Worm (Caenorhabditis elegans) whole organism, L2 larva: Measurements from ENCODE around the gene EGAP1.5.

Source experiments
- C34F6.9 ChIP-seq: fragments of 150-350 bp; optimal IDR thresholded peaks from 2 replicates; lab custom pipeline; 2014; ENCODE audit warnings: missing biosample characterization, missing genetic modification characterization
- F13H6.1 ChIP-seq: sonication (generic microtip); optimal IDR thresholded peaks from 2 replicates; lab custom pipeline; 2016; ENCODE audit warnings: missing genetic modification characterization, missing compliant biosample characterization
- R02D3.7 ChIP-seq: fragments of 150-350 bp; optimal IDR thresholded peaks from 2 replicates; lab custom pipeline; 2014; ENCODE audit warnings: missing biosample characterization, missing genetic modification characterization
- Y55F3AM.14 ChIP-seq: fragments of 200-800 bp; sonication (Bioruptor generic); optimal IDR thresholded peaks from 2 replicates; lab custom pipeline; 2018; ENCODE audit warnings: mild to moderate bottlenecking, missing genetic modification characterization, missing compliant biosample characterization
- ZK546.5 ChIP-seq: sonication (generic microtip); optimal IDR thresholded peaks from 2 replicates; lab custom pipeline; 2017; ENCODE audit warnings: missing biosample characterization, missing genetic modification characterization
- alr-1 ChIP-seq: fragments of 150-350 bp; optimal IDR thresholded peaks from 2 replicates; lab custom pipeline; 2014; ENCODE audit warnings: missing biosample characterization, missing genetic modification characterization
- ama-1 ChIP-seq: fragments of 150-350 bp; optimal IDR thresholded peaks from 2 replicates; lab custom pipeline; 2018; ENCODE audit warnings: inconsistent platforms
- blmp-1 ChIP-seq: sonication (generic microtip); optimal IDR thresholded peaks from 2 replicates; lab custom pipeline; 2017; ENCODE audit warnings: missing genetic modification characterization, mild to moderate bottlenecking, missing compliant biosample characterization, antibody characterized with exemption, moderate library complexity; ENCODE audit not compliant: insufficient read depth
- ceh-16 ChIP-seq: fragments of 150-350 bp; optimal IDR thresholded peaks from 2 replicates; lab custom pipeline; 2014; ENCODE audit warnings: missing biosample characterization, missing genetic modification characterization
- ceh-82 ChIP-seq: fragments of 150-350 bp; optimal IDR thresholded peaks from 2 replicates; lab custom pipeline; 2014; ENCODE audit warnings: missing biosample characterization, missing genetic modification characterization
- crh-2 ChIP-seq: sonication (generic microtip); optimal IDR thresholded peaks from 2 replicates; lab custom pipeline; 2017; ENCODE audit warnings: missing biosample characterization, missing genetic modification characterization
- dmd-4 ChIP-seq: sonication (generic microtip); optimal IDR thresholded peaks from 2 replicates; lab custom pipeline; 2017; ENCODE audit warnings: missing biosample characterization, missing genetic modification characterization
- egl-27 ChIP-seq: sonication (generic microtip); optimal IDR thresholded peaks from 3 replicates; lab custom pipeline; 2017; ENCODE audit warnings: missing biosample characterization, missing genetic modification reagents, missing genetic modification characterization
- elt-1 ChIP-seq: fragments of 150-350 bp; optimal IDR thresholded peaks from 2 replicates; lab custom pipeline; 2014; ENCODE audit warnings: missing biosample characterization, missing genetic modification characterization
- elt-3 ChIP-seq: sonication (generic microtip); optimal IDR thresholded peaks from 2 replicates; lab custom pipeline; 2017; ENCODE audit warnings: missing biosample characterization, missing genetic modification characterization
- fos-1 ChIP-seq: fragments of 150-350 bp; optimal IDR thresholded peaks from 2 replicates; lab custom pipeline; 2014; ENCODE audit warnings: missing biosample characterization, missing genetic modification characterization
- gmeb-1 ChIP-seq: fragments of 150-350 bp; optimal IDR thresholded peaks from 2 replicates; lab custom pipeline; 2014; ENCODE audit warnings: missing biosample characterization, missing genetic modification characterization
- lin-11 ChIP-seq: fragments of 150-350 bp; sonication (generic microtip); optimal IDR thresholded peaks from 2 replicates; lab custom pipeline; 2014; ENCODE audit warnings: missing biosample characterization, missing genetic modification characterization, inconsistent platforms, mixed read lengths
- lin-13 ChIP-seq: fragments of 150-350 bp; optimal IDR thresholded peaks from 2 replicates; lab custom pipeline; 2014; ENCODE audit warnings: missing biosample characterization, missing genetic modification reagents, missing genetic modification characterization
- lin-39 ChIP-seq: fragments of 150-350 bp; optimal IDR thresholded peaks from 2 replicates; lab custom pipeline; 2014; ENCODE audit warnings: missing biosample characterization, missing genetic modification reagents, missing genetic modification characterization
- lsy-2 ChIP-seq, 2 experiments: fragments of 150-350 bp in 1 of 2; sonication (generic microtip) in 1 of 2; optimal IDR thresholded peaks; 2 replicates each; lab custom pipeline; 2014 to 2017; ENCODE audit warnings: missing biosample characterization in 2 of 2, missing genetic modification characterization in 2 of 2
- mab-5 ChIP-seq: fragments of 150-350 bp; optimal IDR thresholded peaks from 2 replicates; lab custom pipeline; 2014; ENCODE audit warnings: missing biosample characterization, missing genetic modification characterization
- mbf-1 ChIP-seq: sonication (generic microtip); optimal IDR thresholded peaks from 2 replicates; lab custom pipeline; 2017; ENCODE audit warnings: missing biosample characterization, missing genetic modification characterization
- mdl-1 ChIP-seq, 2 experiments: fragments of 150-350 bp in 1 of 2; sonication (generic microtip) in 1 of 2; optimal IDR thresholded peaks; 2 replicates each; lab custom pipeline; 2017; ENCODE audit warnings: missing biosample characterization in 2 of 2, missing genetic modification characterization in 2 of 2
- nhr-10 ChIP-seq: sonication (generic microtip); optimal IDR thresholded peaks from 2 replicates; lab custom pipeline; 2017; ENCODE audit warnings: missing biosample characterization, missing genetic modification characterization
- nhr-11 ChIP-seq: fragments of 150-350 bp; optimal IDR thresholded peaks from 2 replicates; lab custom pipeline; 2014; ENCODE audit warnings: missing biosample characterization, missing genetic modification characterization
- nhr-12 ChIP-seq: fragments of 150-350 bp; optimal IDR thresholded peaks from 2 replicates; lab custom pipeline; 2014; ENCODE audit warnings: missing biosample characterization, missing genetic modification characterization
- nhr-129 ChIP-seq: fragments of 150-350 bp; optimal IDR thresholded peaks from 2 replicates; lab custom pipeline; 2014; ENCODE audit warnings: missing biosample characterization, missing genetic modification characterization
- nhr-21 ChIP-seq: fragments of 150-350 bp; optimal IDR thresholded peaks from 2 replicates; lab custom pipeline; 2014; ENCODE audit warnings: missing biosample characterization, missing genetic modification characterization
- nhr-23 ChIP-seq: fragments of 150-350 bp; optimal IDR thresholded peaks from 2 replicates; lab custom pipeline; 2014; ENCODE audit warnings: missing biosample characterization, missing genetic modification reagents, missing genetic modification characterization
- nhr-237 ChIP-seq: fragments of 150-350 bp; optimal IDR thresholded peaks from 2 replicates; lab custom pipeline; 2014; ENCODE audit warnings: missing biosample characterization, missing genetic modification characterization
- nhr-25 ChIP-seq: fragments of 150-350 bp; sonication (generic microtip); optimal IDR thresholded peaks from 3 replicates; lab custom pipeline; 2014; ENCODE audit warnings: missing biosample characterization, missing genetic modification characterization
- nhr-77 ChIP-seq: fragments of 150-350 bp; optimal IDR thresholded peaks from 2 replicates; lab custom pipeline; 2014; ENCODE audit warnings: missing biosample characterization, missing genetic modification characterization
- peb-1 ChIP-seq: fragments of 150-350 bp; optimal IDR thresholded peaks from 2 replicates; lab custom pipeline; 2014; ENCODE audit warnings: missing biosample characterization, missing genetic modification characterization
- sem-4 ChIP-seq: fragments of 150-350 bp; optimal IDR thresholded peaks from 2 replicates; lab custom pipeline; 2014; ENCODE audit warnings: missing biosample characterization, missing genetic modification reagents, missing genetic modification characterization
- skn-1 ChIP-seq: sonication (generic microtip); optimal IDR thresholded peaks from 2 replicates; lab custom pipeline; 2017; ENCODE audit warnings: missing biosample characterization, missing genetic modification characterization
- sma-3 ChIP-seq: sonication (generic microtip); optimal IDR thresholded peaks from 2 replicates; lab custom pipeline; 2016; ENCODE audit warnings: missing genetic modification reagents, missing genetic modification characterization, missing compliant biosample characterization
- sma-9 ChIP-seq, 2 experiments: fragments of 150-350 bp in 1 of 2; sonication (generic microtip) in 1 of 2; optimal IDR thresholded peaks; 2 replicates each; lab custom pipeline; 2014 to 2016; ENCODE audit warnings: missing genetic modification characterization in 2 of 2, mild to moderate bottlenecking in 1 of 2, missing biosample characterization in 1 of 2, missing compliant biosample characterization in 1 of 2, missing genetic modification reagents in 1 of 2, moderate library complexity in 1 of 2
- snpc-4 ChIP-seq: fragments of 150-350 bp; optimal IDR thresholded peaks from 2 replicates; lab custom pipeline; 2014; ENCODE audit warnings: missing biosample characterization, missing genetic modification characterization
- unc-39 ChIP-seq: fragments of 150-350 bp; optimal IDR thresholded peaks from 2 replicates; lab custom pipeline; 2014; ENCODE audit warnings: missing biosample characterization, missing genetic modification characterization
- unc-55 ChIP-seq: fragments of 150-350 bp; sonication (generic microtip); optimal IDR thresholded peaks from 3 replicates; lab custom pipeline; 2014; ENCODE audit warnings: missing biosample characterization, missing genetic modification reagents, missing genetic modification characterization
- unc-62 ChIP-seq: fragments of 150-350 bp; optimal IDR thresholded peaks from 2 replicates; lab custom pipeline; 2014; ENCODE audit warnings: missing biosample characterization, missing genetic modification reagents, missing genetic modification characterization
- zag-1 ChIP-seq: fragments of 150-350 bp; optimal IDR thresholded peaks from 2 replicates; lab custom pipeline; 2014; ENCODE audit warnings: missing biosample characterization, missing genetic modification characterization
- ztf-1 ChIP-seq: fragments of 200-800 bp; sonication (Bioruptor generic); conservative IDR thresholded peaks from 2 replicates; pipeline ENCODE4 v1.3.6; 2022; ENCODE audit warnings: missing genetic modification characterization, missing compliant biosample characterization
- ztf-4 ChIP-seq: fragments of 150-350 bp; optimal IDR thresholded peaks from 2 replicates; lab custom pipeline; 2014; ENCODE audit warnings: missing biosample characterization, missing genetic modification characterization

Gene EGAP1.5

ce11 chrIII:5922236-5922635 lies 9.3 kb upstream of the EGAP1.5 start:
- TF ChIP-seq alr-1 (tag; lab: Kevin White, UChicago) (no peak), sma-3 (GFP tag; lab: Kevin White, UChicago) (peak; percentile 59), R02D3.7 (no peak), unc-55 (GFP tag; lab: Kevin White, UChicago) (no peak), elt-1 (tag; lab: Kevin White, UChicago) (no peak), nhr-12 (no peak), lin-11 (tag; lab: Kevin White, UChicago) (no peak), mdl-1 (tag; optimal IDR thresholded peaks at IDR 0.05; lab: Kevin White, UChicago) (no peak), C34F6.9 (tag; lab: Kevin White, UChicago) (no peak), F13H6.1 (no peak), peb-1 (tag; lab: Kevin White, UChicago) (no peak), crh-2 (peak; percentile 25), ceh-16 (no peak), fos-1 (no peak), elt-3 (no peak), blmp-1 (tag; lab: Kevin White, UChicago) (peak; percentile 33), mbf-1 (tag; lab: Kevin White, UChicago) (no peak), nhr-129 (tag; lab: Kevin White, UChicago) (peak; percentile 3), ztf-1 (GFP tag; lab: Robert Waterston, UW) (no peak), egl-27 (tag; lab: Kevin White, UChicago) (peak; percentile 6), nhr-237 (tag; lab: Kevin White, UChicago) (no peak), lin-13 (GFP tag; lab: Kevin White, UChicago) (no peak), sma-9 (GFP tag; optimal IDR thresholded peaks at IDR 0.05; lab: Kevin White, UChicago) (peak; percentile 73), sma-9 (tag; optimal IDR thresholded peaks at IDR 0.05; lab: Kevin White, UChicago) (no peak), nhr-21 (tag; lab: Kevin White, UChicago) (peak; percentile 49), ZK546.5 (tag; lab: Kevin White, UChicago) (no peak), Y55F3AM.14 (GFP tag; lab: Kevin White, UChicago) (no peak), nhr-77 (tag; lab: Kevin White, UChicago) (no peak), nhr-10 (tag; lab: Kevin White, UChicago) (no peak), unc-62 (GFP tag; lab: Kevin White, UChicago) (no peak), nhr-23 (tag; lab: Kevin White, UChicago) (no peak), nhr-25 (tag; lab: Kevin White, UChicago) (peak; percentile 83), snpc-4 (tag; lab: Kevin White, UChicago) (no peak), gmeb-1 (tag; lab: Kevin White, UChicago) (peak; percentile 25), lin-39 (tag; lab: Kevin White, UChicago) (no peak), unc-39 (no peak), lsy-2 (tag; optimal IDR thresholded peaks at IDR 0.05; lab: Kevin White, UChicago) (no peak)
- TF ChIP-seq, all 48 proteins: peak for 9

DNA sequence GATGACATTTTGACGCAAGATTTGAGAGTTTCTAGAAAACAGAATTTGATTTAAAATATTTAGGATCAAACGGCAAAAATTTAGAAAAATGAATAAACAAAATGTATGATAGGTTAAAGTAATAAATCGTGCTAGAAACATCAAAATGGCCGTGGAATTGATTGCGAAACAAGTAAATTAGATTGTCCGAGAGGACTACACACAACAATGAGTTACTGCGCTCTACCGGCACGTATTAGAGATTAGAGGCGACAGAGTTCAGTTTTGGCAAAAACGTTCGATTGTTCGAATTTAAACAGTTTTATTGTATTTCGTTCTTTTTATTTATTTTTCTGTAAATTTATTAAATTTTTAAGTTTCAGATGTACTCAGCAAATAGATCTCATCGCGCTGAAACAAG lies 5.8 kb upstream of the EGAP1.5 start, which contains the start of the genes dnc-2 and bcl-7:
Gene dnc-2, minus strand, starts transcription at position 33 of the 400 bp plus-strand sequence.
Gene bcl-7, plus strand, starts transcription at position 363 of the 400 bp plus-strand sequence.
- TF ChIP-seq nhr-11 (tag; lab: Kevin White, UChicago) = no peak
- TF ChIP-seq sma-3 (GFP tag; lab: Kevin White, UChicago) = peak; percentile 39
- no peak for TF ChIP-seq lin-39 (tag; lab: Kevin White, UChicago)
- peak; percentile 38 for TF ChIP-seq nhr-21 (tag; lab: Kevin White, UChicago)
- TF ChIP-seq ztf-1 (GFP tag; lab: Robert Waterston, UW) = no peak
- TF ChIP-seq ceh-82 (tag; lab: Kevin White, UChicago) = no peak
- TF ChIP-seq sma-9 (GFP tag; optimal IDR thresholded peaks at IDR 0.05; lab: Kevin White, UChicago) = peak; percentile 58
- TF ChIP-seq sma-9 (tag; optimal IDR thresholded peaks at IDR 0.05; lab: Kevin White, UChicago) = no peak
- TF ChIP-seq ama-1 (lab: Kevin White, UChicago) = no peak
- TF ChIP-seq unc-39 = no peak
- TF ChIP-seq snpc-4 (tag; lab: Kevin White, UChicago) = peak; percentile 32
- no peak for TF ChIP-seq elt-1 (tag; lab: Kevin White, UChicago)
- TF ChIP-seq ztf-4 (tag; lab: Kevin White, UChicago) = no peak
- peak; percentile 85 for TF ChIP-seq C34F6.9 (tag; lab: Kevin White, UChicago)
- TF ChIP-seq R02D3.7 = no peak
- no peak for TF ChIP-seq dmd-4 (tag; lab: Kevin White, UChicago)
- no peak for TF ChIP-seq zag-1 (tag; lab: Kevin White, UChicago)
- peak; percentile 47 for TF ChIP-seq gmeb-1 (tag; lab: Kevin White, UChicago)
- TF ChIP-seq skn-1 (tag; lab: Kevin White, UChicago) = no peak
- peak; percentile 30 to 79 for TF ChIP-seq lsy-2 (tag; optimal IDR thresholded peaks at IDR 0.05; lab: Kevin White, UChicago)
- TF ChIP-seq lin-13 (GFP tag; lab: Kevin White, UChicago) = peak; percentile 41
- TF ChIP-seq unc-55 (GFP tag; lab: Kevin White, UChicago) = peak; percentile 84
- TF ChIP-seq alr-1 (tag; lab: Kevin White, UChicago) = no peak
- peak; percentile 17 for TF ChIP-seq lin-11 (tag; lab: Kevin White, UChicago)
- TF ChIP-seq fos-1 = peak; percentile 27
- TF ChIP-seq nhr-77 (tag; lab: Kevin White, UChicago) = no peak
- peak; percentile 60 for TF ChIP-seq nhr-25 (tag; lab: Kevin White, UChicago)
- no peak for TF ChIP-seq nhr-12
- TF ChIP-seq crh-2 = peak; percentile 54
- TF ChIP-seq elt-3 = no peak
- TF ChIP-seq F13H6.1 = peak; percentile 26
- no peak for TF ChIP-seq mab-5 (tag; lab: Kevin White, UChicago)
- no peak for TF ChIP-seq sem-4 (tag; lab: Kevin White, UChicago)
- TF ChIP-seq nhr-23 (tag; lab: Kevin White, UChicago) = no peak
- no peak for TF ChIP-seq mbf-1 (tag; lab: Kevin White, UChicago)
- TF ChIP-seq peb-1 (tag; lab: Kevin White, UChicago) = no peak
- no peak for TF ChIP-seq ZK546.5 (tag; lab: Kevin White, UChicago)
- TF ChIP-seq egl-27 (tag; lab: Kevin White, UChicago) = no peak
- peak; percentile 36 for TF ChIP-seq nhr-129 (tag; lab: Kevin White, UChicago)
- TF ChIP-seq unc-62 (GFP tag; lab: Kevin White, UChicago) = no peak
- no peak for TF ChIP-seq nhr-237 (tag; lab: Kevin White, UChicago)
